Fruit fly (Drosophila melanogaster): ENCODE results near the gene Med.

Gene Med

DNA sequence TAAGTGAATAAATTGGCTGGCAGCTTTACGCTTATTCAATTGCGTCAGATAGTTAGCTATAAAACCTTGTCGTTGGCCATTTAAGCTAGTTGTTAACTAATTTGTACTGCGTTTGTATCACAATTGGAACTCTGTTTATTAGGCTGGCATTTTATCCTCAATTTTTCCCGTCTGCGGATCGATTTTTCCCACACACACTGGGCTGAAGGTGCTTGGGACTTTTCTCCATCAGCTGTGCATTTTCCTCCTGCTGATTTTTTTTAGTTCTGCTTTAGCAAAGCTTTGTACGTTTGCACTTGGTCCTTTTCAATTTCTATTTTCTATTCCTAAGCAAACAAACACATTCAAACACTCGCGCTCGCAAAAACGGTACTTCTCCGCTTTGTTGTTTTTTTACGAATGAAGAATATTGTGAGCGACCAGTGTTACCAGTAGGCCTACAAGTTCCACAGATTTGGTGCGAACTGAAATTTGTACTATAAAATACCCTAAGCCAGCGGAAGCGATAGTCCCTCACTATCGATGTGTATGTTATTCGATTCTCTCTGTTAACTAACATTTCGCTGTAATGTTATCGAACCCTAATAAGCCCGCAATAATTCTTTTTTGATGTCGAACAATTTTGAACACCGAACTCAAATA, 1.3 kb upstream of the Med start (continued):
- no peak for TF ChIP-seq CG42726 (GFP tag; IDR thresholded peaks at IDR 0.05; ENCODE audit: partially characterized antibody)
- peak; percentile 13 for TF ChIP-seq maf-S (GFP tag; optimal IDR thresholded peaks at IDR 0.05)
- TF ChIP-seq CG18599 (GFP tag; optimal IDR thresholded peaks at IDR 0.05): peak; percentile 58
- peak; percentile 15 for TF ChIP-seq Xbp1 (GFP tag; optimal IDR thresholded peaks at IDR 0.05)
- TF ChIP-seq Hand (GFP tag; optimal IDR thresholded peaks at IDR 0.05): peak; percentile 58
- peak; percentile 59 for TF ChIP-seq grau (tag; optimal IDR thresholded peaks at IDR 0.05)
- peak; percentile 85 for TF ChIP-seq CG1603 (tag; optimal IDR thresholded peaks at IDR 0.05)
- TF ChIP-seq CG33557 (GFP tag; optimal IDR thresholded peaks at IDR 0.05): peak; percentile 16
- TF ChIP-seq exex (tag; optimal IDR thresholded peaks at IDR 0.05): peak; percentile 8
- TF ChIP-seq Myb (GFP tag; optimal IDR thresholded peaks at IDR 0.05): peak; percentile 20
- TF ChIP-seq nerfin-1 (tag; optimal IDR thresholded peaks at IDR 0.05): no peak
- TF ChIP-seq dm (GFP tag; optimal IDR thresholded peaks at IDR 0.05): peak; percentile 22
- peak; percentile 40 for TF ChIP-seq CG13296 (GFP tag; optimal IDR thresholded peaks at IDR 0.05)
- peak; percentile 33 for TF ChIP-seq Lhr (GFP tag; optimal IDR thresholded peaks at IDR 0.05)
- no peak for TF ChIP-seq CG34224 (GFP tag; IDR thresholded peaks at IDR 0.05; ENCODE audit: partially characterized antibody)
- TF ChIP-seq CG2678 (tag; optimal IDR thresholded peaks at IDR 0.05): peak; percentile 16
- TF ChIP-seq B-H2 (GFP tag; optimal IDR thresholded peaks at IDR 0.05): peak; percentile 72
- peak; percentile 43 for TF ChIP-seq NC2β (GFP tag; optimal IDR thresholded peaks at IDR 0.05)
- TF ChIP-seq gfzf (GFP tag; optimal IDR thresholded peaks at IDR 0.05): peak; percentile 96
- TF ChIP-seq z (GFP tag; IDR thresholded peaks at IDR 0.05): no peak
- TF ChIP-seq CG6765 (GFP tag; optimal IDR thresholded peaks at IDR 0.05): peak; percentile 47
- no peak for TF ChIP-seq CG10979 (tag; optimal IDR thresholded peaks at IDR 0.05)
- TF ChIP-seq Nf-YC (tag; optimal IDR thresholded peaks at IDR 0.05): peak; percentile 43
- no peak for TF ChIP-seq CG9876 (GFP tag; optimal IDR thresholded peaks at IDR 0.05)
- TF ChIP-seq Stat92E (GFP tag; optimal IDR thresholded peaks at IDR 0.05): peak in 1 of 3 experiments; percentile 48
- no peak for TF ChIP-seq ind (GFP tag; optimal IDR thresholded peaks at IDR 0.05)
- TF ChIP-seq CHES-1-like (GFP tag; optimal IDR thresholded peaks at IDR 0.05): peak; percentile 56
- peak; percentile 98 for TF ChIP-seq Med (GFP tag)
- no peak for TF ChIP-seq CG1832 (GFP tag; optimal IDR thresholded peaks at IDR 0.05)
- TF ChIP-seq CG5245 (GFP tag; optimal IDR thresholded peaks at IDR 0.05): no peak
- peak; percentile 4 for TF ChIP-seq Nf-YB (GFP tag; optimal IDR thresholded peaks at IDR 0.05)
- peak; percentile 23 for TF ChIP-seq Elba2 (GFP tag; optimal IDR thresholded peaks at IDR 0.05)
- TF ChIP-seq CG11723 (GFP tag; optimal IDR thresholded peaks at IDR 0.05): no peak
- peak; percentile 80 for TF ChIP-seq CG7987 (GFP tag; optimal IDR thresholded peaks at IDR 0.05)
- no peak for TF ChIP-seq CG15011 (GFP tag; optimal IDR thresholded peaks at IDR 0.05)
- TF ChIP-seq danr (GFP tag; IDR thresholded peaks at IDR 0.05): no peak
- peak; percentile 14 for TF ChIP-seq CG9817 (tag; optimal IDR thresholded peaks at IDR 0.05)
- TF ChIP-seq CG3847 (GFP tag; IDR thresholded peaks at IDR 0.05): no peak
- TF ChIP-seq tap (tag; optimal IDR thresholded peaks at IDR 0.05): peak; percentile 53
- TF ChIP-seq Bteb2 (GFP tag; optimal IDR thresholded peaks at IDR 0.05): peak; percentile 10
- TF ChIP-seq Hr3 (GFP tag; optimal IDR thresholded peaks at IDR 0.05): no peak
- peak; percentile 67 for TF ChIP-seq lab (GFP tag; optimal IDR thresholded peaks at IDR 0.05)
- peak; percentile 38 for TF ChIP-seq CG12071 (GFP tag; optimal IDR thresholded peaks at IDR 0.05)
- no peak for TF ChIP-seq Dip2 (GFP tag; IDR thresholded peaks at IDR 0.05)
- peak; percentile 76 for TF ChIP-seq CG2116 (GFP tag; optimal IDR thresholded peaks at IDR 0.05)
- no peak for TF ChIP-seq Trl (optimal IDR thresholded peaks at IDR 0.05)
- TF ChIP-seq Trl (GFP tag; optimal IDR thresholded peaks at IDR 0.05): peak; percentile 18
- peak; percentile 32 for TF ChIP-seq CG1792 (GFP tag; optimal IDR thresholded peaks at IDR 0.05)
- peak; percentile 1 for TF ChIP-seq disco-r (GFP tag; optimal IDR thresholded peaks at IDR 0.05)
